Worm (Caenorhabditis elegans) whole organism, L3 larva: ENCODE results near the gene dtmk-1.

Experiments
- R02D3.7 ChIP-seq: fragments of 150-350 bp; optimal IDR thresholded peaks from 2 replicates; lab custom pipeline; 2014; ENCODE audit warnings: missing biosample characterization, missing genetic modification characterization
- ama-1 ChIP-seq: fragments of 150-350 bp; optimal IDR thresholded peaks from 2 replicates; lab custom pipeline; 2018
- daf-12 ChIP-seq: fragments of 150-350 bp; optimal IDR thresholded peaks from 2 replicates; lab custom pipeline; 2014; ENCODE audit warnings: missing biosample characterization, missing genetic modification reagents, missing genetic modification characterization
- egl-27 ChIP-seq: sonication (generic microtip); optimal IDR thresholded peaks from 4 replicates; lab custom pipeline; 2017; ENCODE audit warnings: missing biosample characterization, missing genetic modification reagents, missing genetic modification characterization
- jun-1 ChIP-seq: fragments of 150-350 bp; optimal IDR thresholded peaks from 2 replicates; lab custom pipeline; 2014; ENCODE audit warnings: missing biosample characterization, missing genetic modification reagents, missing genetic modification characterization
- nfya-1 ChIP-seq: sonication (generic microtip); optimal IDR thresholded peaks from 2 replicates; lab custom pipeline; 2017; ENCODE audit warnings: missing genetic modification characterization, mild to moderate bottlenecking, missing compliant biosample characterization, antibody characterized with exemption, moderate library complexity; ENCODE audit not compliant: insufficient read depth
- nhr-23 ChIP-seq: fragments of 150-350 bp; optimal IDR thresholded peaks from 2 replicates; lab custom pipeline; 2014; ENCODE audit warnings: missing biosample characterization, missing genetic modification reagents, missing genetic modification characterization
- nhr-237 ChIP-seq: fragments of 150-350 bp; optimal IDR thresholded peaks from 2 replicates; lab custom pipeline; 2014; ENCODE audit warnings: missing biosample characterization, missing genetic modification characterization
- nhr-25 ChIP-seq: sonication (generic microtip); optimal IDR thresholded peaks from 2 replicates; lab custom pipeline; 2017; ENCODE audit warnings: missing biosample characterization, missing genetic modification characterization
- nhr-76 ChIP-seq: fragments of 150-350 bp; sonication (generic microtip); optimal IDR thresholded peaks from 5 replicates; lab custom pipeline; 2014; ENCODE audit warnings: missing biosample characterization, missing genetic modification characterization
- unc-62 ChIP-seq: fragments of 150-350 bp; sonication (generic microtip); optimal IDR thresholded peaks from 4 replicates; lab custom pipeline; 2014; ENCODE audit warnings: missing biosample characterization, missing genetic modification reagents, missing genetic modification characterization
- zag-1 ChIP-seq: fragments of 150-350 bp; optimal IDR thresholded peaks from 2 replicates; lab custom pipeline; 2014; ENCODE audit warnings: missing biosample characterization, missing genetic modification characterization
- ztf-11 ChIP-seq: fragments of 150-350 bp; optimal IDR thresholded peaks from 2 replicates; lab custom pipeline; 2014; ENCODE audit warnings: missing biosample characterization, missing genetic modification characterization

- TF ChIP-seq jun-1 (tag; lab: Kevin White, UChicago) (no peak), nhr-25 (tag; lab: Kevin White, UChicago) (no peak), daf-12 (tag; lab: Kevin White, UChicago) (no peak), zag-1 (tag; lab: Kevin White, UChicago) (no peak), ztf-11 (tag; lab: Kevin White, UChicago) (no peak), nhr-237 (no peak), nfya-1 (tag; lab: Kevin White, UChicago) (no peak), R02D3.7 (tag; lab: Kevin White, UChicago) (no peak), egl-27 (tag; lab: Kevin White, UChicago) (no peak), nhr-23 (tag; lab: Kevin White, UChicago) (no peak), nhr-76 (no peak), unc-62 (GFP tag; lab: Kevin White, UChicago) (no peak), ama-1 (lab: Kevin White, UChicago) (no peak)
Observed at ce11 chrII:9989533-9989932, 22.6 kb upstream of the dtmk-1 start.
